Worm (Caenorhabditis elegans) whole organism, L2 larva: ENCODE results near the gene srg-25.

Experiments used
- C34F6.9 ChIP-seq: fragments of 150-350 bp; optimal IDR thresholded peaks from 2 replicates; lab custom pipeline; 2014; ENCODE audit warnings: missing biosample characterization, missing genetic modification characterization
- F13H6.1 ChIP-seq: sonication (generic microtip); optimal IDR thresholded peaks from 2 replicates; lab custom pipeline; 2016; ENCODE audit warnings: missing genetic modification characterization, missing compliant biosample characterization
- R02D3.7 ChIP-seq: fragments of 150-350 bp; optimal IDR thresholded peaks from 2 replicates; lab custom pipeline; 2014; ENCODE audit warnings: missing biosample characterization, missing genetic modification characterization
- Y55F3AM.14 ChIP-seq: fragments of 200-800 bp; sonication (Bioruptor generic); optimal IDR thresholded peaks from 2 replicates; lab custom pipeline; 2018; ENCODE audit warnings: mild to moderate bottlenecking, missing genetic modification characterization, missing compliant biosample characterization
- ZK546.5 ChIP-seq: sonication (generic microtip); optimal IDR thresholded peaks from 2 replicates; lab custom pipeline; 2017; ENCODE audit warnings: missing biosample characterization, missing genetic modification characterization
- alr-1 ChIP-seq: fragments of 150-350 bp; optimal IDR thresholded peaks from 2 replicates; lab custom pipeline; 2014; ENCODE audit warnings: missing biosample characterization, missing genetic modification characterization
- aly-2 ChIP-seq: fragments of 150-350 bp; optimal IDR thresholded peaks from 2 replicates; lab custom pipeline; 2014; ENCODE audit warnings: missing biosample characterization, missing genetic modification characterization
- ama-1 ChIP-seq: fragments of 150-350 bp; optimal IDR thresholded peaks from 2 replicates; lab custom pipeline; 2018; ENCODE audit warnings: inconsistent platforms
- ceh-16 ChIP-seq: fragments of 150-350 bp; optimal IDR thresholded peaks from 2 replicates; lab custom pipeline; 2014; ENCODE audit warnings: missing biosample characterization, missing genetic modification characterization
- ceh-82 ChIP-seq: fragments of 150-350 bp; optimal IDR thresholded peaks from 2 replicates; lab custom pipeline; 2014; ENCODE audit warnings: missing biosample characterization, missing genetic modification characterization
- dmd-4 ChIP-seq: sonication (generic microtip); optimal IDR thresholded peaks from 2 replicates; lab custom pipeline; 2017; ENCODE audit warnings: missing biosample characterization, missing genetic modification characterization
- egl-27 ChIP-seq: sonication (generic microtip); optimal IDR thresholded peaks from 3 replicates; lab custom pipeline; 2017; ENCODE audit warnings: missing biosample characterization, missing genetic modification reagents, missing genetic modification characterization
- elt-1 ChIP-seq: fragments of 150-350 bp; optimal IDR thresholded peaks from 2 replicates; lab custom pipeline; 2014; ENCODE audit warnings: missing biosample characterization, missing genetic modification characterization
- fos-1 ChIP-seq: fragments of 150-350 bp; optimal IDR thresholded peaks from 2 replicates; lab custom pipeline; 2014; ENCODE audit warnings: missing biosample characterization, missing genetic modification characterization
- gmeb-1 ChIP-seq: fragments of 150-350 bp; optimal IDR thresholded peaks from 2 replicates; lab custom pipeline; 2014; ENCODE audit warnings: missing biosample characterization, missing genetic modification characterization
- lin-11 ChIP-seq: fragments of 150-350 bp; sonication (generic microtip); optimal IDR thresholded peaks from 2 replicates; lab custom pipeline; 2014; ENCODE audit warnings: missing biosample characterization, missing genetic modification characterization, inconsistent platforms, mixed read lengths
- lin-39 ChIP-seq: fragments of 150-350 bp; optimal IDR thresholded peaks from 2 replicates; lab custom pipeline; 2014; ENCODE audit warnings: missing biosample characterization, missing genetic modification reagents, missing genetic modification characterization
- lsy-2 ChIP-seq, 2 experiments: fragments of 150-350 bp in 1 of 2; sonication (generic microtip) in 1 of 2; optimal IDR thresholded peaks; 2 replicates each; lab custom pipeline; 2014 to 2017; ENCODE audit warnings: missing biosample characterization in 2 of 2, missing genetic modification characterization in 2 of 2
- mbf-1 ChIP-seq: sonication (generic microtip); optimal IDR thresholded peaks from 2 replicates; lab custom pipeline; 2017; ENCODE audit warnings: missing biosample characterization, missing genetic modification characterization
- mdl-1 ChIP-seq, 2 experiments: fragments of 150-350 bp in 1 of 2; sonication (generic microtip) in 1 of 2; optimal IDR thresholded peaks; 2 replicates each; lab custom pipeline; 2017; ENCODE audit warnings: missing biosample characterization in 2 of 2, missing genetic modification characterization in 2 of 2
- nhr-11 ChIP-seq: fragments of 150-350 bp; optimal IDR thresholded peaks from 2 replicates; lab custom pipeline; 2014; ENCODE audit warnings: missing biosample characterization, missing genetic modification characterization
- nhr-23 ChIP-seq: fragments of 150-350 bp; optimal IDR thresholded peaks from 2 replicates; lab custom pipeline; 2014; ENCODE audit warnings: missing biosample characterization, missing genetic modification reagents, missing genetic modification characterization
- nhr-237 ChIP-seq: fragments of 150-350 bp; optimal IDR thresholded peaks from 2 replicates; lab custom pipeline; 2014; ENCODE audit warnings: missing biosample characterization, missing genetic modification characterization
- nhr-25 ChIP-seq: fragments of 150-350 bp; sonication (generic microtip); optimal IDR thresholded peaks from 3 replicates; lab custom pipeline; 2014; ENCODE audit warnings: missing biosample characterization, missing genetic modification characterization
- nhr-6 ChIP-seq: fragments of 150-350 bp; optimal IDR thresholded peaks from 2 replicates; lab custom pipeline; 2014; ENCODE audit warnings: missing biosample characterization, missing genetic modification characterization
- nhr-77 ChIP-seq: fragments of 150-350 bp; optimal IDR thresholded peaks from 2 replicates; lab custom pipeline; 2014; ENCODE audit warnings: missing biosample characterization, missing genetic modification characterization
- peb-1 ChIP-seq: fragments of 150-350 bp; optimal IDR thresholded peaks from 2 replicates; lab custom pipeline; 2014; ENCODE audit warnings: missing biosample characterization, missing genetic modification characterization
- sem-4 ChIP-seq: fragments of 150-350 bp; optimal IDR thresholded peaks from 2 replicates; lab custom pipeline; 2014; ENCODE audit warnings: missing biosample characterization, missing genetic modification reagents, missing genetic modification characterization
- skn-1 ChIP-seq: sonication (generic microtip); optimal IDR thresholded peaks from 2 replicates; lab custom pipeline; 2017; ENCODE audit warnings: missing biosample characterization, missing genetic modification characterization
- sma-9 ChIP-seq, 2 experiments: fragments of 150-350 bp in 1 of 2; sonication (generic microtip) in 1 of 2; optimal IDR thresholded peaks; 2 replicates each; lab custom pipeline; 2014 to 2016; ENCODE audit warnings: missing genetic modification characterization in 2 of 2, mild to moderate bottlenecking in 1 of 2, missing biosample characterization in 1 of 2, missing compliant biosample characterization in 1 of 2, missing genetic modification reagents in 1 of 2, moderate library complexity in 1 of 2
- snpc-4 ChIP-seq: fragments of 150-350 bp; optimal IDR thresholded peaks from 2 replicates; lab custom pipeline; 2014; ENCODE audit warnings: missing biosample characterization, missing genetic modification characterization
- unc-39 ChIP-seq: fragments of 150-350 bp; optimal IDR thresholded peaks from 2 replicates; lab custom pipeline; 2014; ENCODE audit warnings: missing biosample characterization, missing genetic modification characterization
- unc-55 ChIP-seq: fragments of 150-350 bp; sonication (generic microtip); optimal IDR thresholded peaks from 3 replicates; lab custom pipeline; 2014; ENCODE audit warnings: missing biosample characterization, missing genetic modification reagents, missing genetic modification characterization
- unc-62 ChIP-seq: fragments of 150-350 bp; optimal IDR thresholded peaks from 2 replicates; lab custom pipeline; 2014; ENCODE audit warnings: missing biosample characterization, missing genetic modification reagents, missing genetic modification characterization
- ztf-11 ChIP-seq: sonication (generic microtip); optimal IDR thresholded peaks from 2 replicates; lab custom pipeline; 2017; ENCODE audit warnings: missing biosample characterization, missing genetic modification characterization
- ztf-4 ChIP-seq: fragments of 150-350 bp; optimal IDR thresholded peaks from 2 replicates; lab custom pipeline; 2014; ENCODE audit warnings: missing biosample characterization, missing genetic modification characterization

Gene srg-25

ce11 chrV:5362220-5362619 is 16.9 kb upstream of the srg-25 start:
- no peak for TF ChIP-seq elt-1 (tag; lab: Kevin White, UChicago)
- no peak for TF ChIP-seq egl-27
- no peak for TF ChIP-seq skn-1
- TF ChIP-seq F13H6.1 (tag; lab: Kevin White, UChicago) = no peak
- TF ChIP-seq ztf-4 (tag; lab: Kevin White, UChicago) = no peak
- TF ChIP-seq lin-39 (tag; lab: Kevin White, UChicago) = no peak
- no peak for TF ChIP-seq lsy-2 (tag; optimal IDR thresholded peaks at IDR 0.05; lab: Kevin White, UChicago)

- TF ChIP-seq R02D3.7 (tag; lab: Kevin White, UChicago) (no peak), mdl-1 (tag; optimal IDR thresholded peaks at IDR 0.05; lab: Kevin White, UChicago) (no peak), ama-1 (lab: Kevin White, UChicago) (no peak), lin-11 (tag; lab: Kevin White, UChicago) (no peak), sma-9 (GFP tag; optimal IDR thresholded peaks at IDR 0.05; lab: Kevin White, UChicago) (no peak), sma-9 (tag; optimal IDR thresholded peaks at IDR 0.05; lab: Kevin White, UChicago) (no peak), Y55F3AM.14 (GFP tag; lab: Kevin White, UChicago) (no peak), alr-1 (no peak), ZK546.5 (tag; lab: Kevin White, UChicago) (no peak), ztf-11 (tag; lab: Kevin White, UChicago) (no peak), nhr-6 (tag; lab: Kevin White, UChicago) (no peak), snpc-4 (tag; lab: Kevin White, UChicago) (no peak), nhr-237 (tag; lab: Kevin White, UChicago) (no peak), unc-55 (GFP tag; lab: Kevin White, UChicago) (no peak), mbf-1 (tag; lab: Kevin White, UChicago) (no peak)
Measured at ce11 chrV:5358772-5359171, 13.5 kb upstream of the srg-25 start, which contains the start of gene nhr-216. TSS of gene nhr-216 (minus strand) at chrV:5358872.

ce11 chrV:5351483-5351882 is 6.2 kb upstream of the srg-25 start, which contains the start of gene srd-9:
TSS of gene srd-9 (plus strand) at chrV:5351783.
- TF ChIP-seq dmd-4 (tag; lab: Kevin White, UChicago) (no peak), nhr-237 (tag; lab: Kevin White, UChicago) (no peak), ztf-11 (tag; lab: Kevin White, UChicago) (no peak), gmeb-1 (no peak), elt-1 (tag; lab: Kevin White, UChicago) (no peak), aly-2 (tag; lab: Kevin White, UChicago) (no peak), nhr-25 (no peak), sem-4 (no peak), nhr-77 (tag; lab: Kevin White, UChicago) (no peak), ztf-4 (tag; lab: Kevin White, UChicago) (no peak), lin-39 (tag; lab: Kevin White, UChicago) (no peak), F13H6.1 (tag; lab: Kevin White, UChicago) (no peak)

ce11 chrV:5349471-5349870 is 4.2 kb upstream of the srg-25 start, which contains the start of gene T09D3.3:
TSS of gene T09D3.3 (minus strand) at chrV:5349571.
- TF ChIP-seq nhr-11 (tag; lab: Kevin White, UChicago) (no peak), peb-1 (tag; lab: Kevin White, UChicago) (no peak), Y55F3AM.14 (GFP tag; lab: Kevin White, UChicago) (no peak), mbf-1 (tag; lab: Kevin White, UChicago) (no peak), C34F6.9 (tag; lab: Kevin White, UChicago) (no peak), aly-2 (tag; lab: Kevin White, UChicago) (no peak), ztf-4 (tag; lab: Kevin White, UChicago) (no peak), ceh-16 (tag; lab: Kevin White, UChicago) (no peak), lin-39 (tag; lab: Kevin White, UChicago) (no peak), sma-9 (GFP tag; optimal IDR thresholded peaks at IDR 0.05; lab: Kevin White, UChicago) (no peak), sma-9 (tag; optimal IDR thresholded peaks at IDR 0.05; lab: Kevin White, UChicago) (no peak), unc-62 (no peak), fos-1 (tag; lab: Kevin White, UChicago) (no peak), lsy-2 (tag; optimal IDR thresholded peaks at IDR 0.05; lab: Kevin White, UChicago) (no peak), ceh-82 (tag; lab: Kevin White, UChicago) (no peak), unc-39 (tag; lab: Kevin White, UChicago) (no peak), gmeb-1 (no peak), nhr-23 (tag; lab: Kevin White, UChicago) (no peak), R02D3.7 (tag; lab: Kevin White, UChicago) (no peak)
